Worm (Caenorhabditis elegans) whole organism, L1 larva: Measurements from ENCODE around the gene ral-1.

Experiments
- C16A3.4 ChIP-seq: fragments of 150-350 bp; optimal IDR thresholded peaks from 2 replicates; lab custom pipeline; 2014; ENCODE audit warnings: missing biosample characterization, missing genetic modification characterization
- F16B12.6 ChIP-seq: fragments of 150-350 bp; optimal IDR thresholded peaks from 2 replicates; lab custom pipeline; 2014; ENCODE audit warnings: missing biosample characterization, missing genetic modification characterization
- ama-1 ChIP-seq: fragments of 150-350 bp; optimal IDR thresholded peaks from 2 replicates; lab custom pipeline; 2014
- ceh-82 ChIP-seq, 3 experiments: fragments of 150-350 bp in 1 of 3; sonication (generic microtip) in 2 of 3; optimal IDR thresholded peaks; 2 replicates each; lab custom pipeline; 2014 to 2017; ENCODE audit warnings: missing biosample characterization in 3 of 3, missing genetic modification characterization in 3 of 3
- ces-1 ChIP-seq: fragments of 150-350 bp; optimal IDR thresholded peaks from 2 replicates; lab custom pipeline; 2014; ENCODE audit warnings: missing biosample characterization, missing genetic modification reagents, missing genetic modification characterization
- dpl-1 ChIP-seq, 3 experiments: fragments of 150-350 bp in 2 of 3; sonication (generic microtip) in 1 of 3; optimal IDR thresholded peaks; 2 replicates each; lab custom pipeline; 2014 to 2017; ENCODE audit warnings: missing biosample characterization in 3 of 3, missing genetic modification characterization in 3 of 3, missing genetic modification reagents in 3 of 3
- dsc-1 ChIP-seq: sonication (generic microtip); optimal IDR thresholded peaks from 2 replicates; lab custom pipeline; 2016; ENCODE audit warnings: mild to moderate bottlenecking, missing genetic modification characterization, missing compliant biosample characterization
- efl-1 ChIP-seq, 4 experiments: fragments of 150-350 bp; optimal IDR thresholded peaks in 3 of 4; peaks in 1 of 4; 1 replicate in 1 of 4; 2 replicates in 3 of 4; lab custom pipeline; 2014; ENCODE audit warnings: missing biosample characterization in 2 of 4, missing genetic modification characterization in 2 of 4, missing genetic modification reagents in 2 of 4
- elt-2 ChIP-seq: sonication (generic microtip); optimal IDR thresholded peaks from 2 replicates; lab custom pipeline; 2016; ENCODE audit warnings: missing genetic modification characterization, mild to moderate bottlenecking, inconsistent platforms, missing compliant biosample characterization, missing genetic modification reagents
- elt-3 ChIP-seq, 6 experiments: fragments of 150-350 bp in 1 of 6; sonication (generic microtip); optimal IDR thresholded peaks; 2 replicates each; lab custom pipeline; 2017 to 2018; ENCODE audit warnings: missing biosample characterization in 6 of 6, missing genetic modification characterization in 6 of 6, inconsistent platforms in 1 of 6
- fkh-10 ChIP-seq: sonication (generic microtip); optimal IDR thresholded peaks from 2 replicates; lab custom pipeline; 2017; ENCODE audit warnings: missing biosample characterization, missing genetic modification reagents, missing genetic modification characterization
- hlh-4 ChIP-seq: sonication (generic microtip); optimal IDR thresholded peaks from 2 replicates; lab custom pipeline; 2016; ENCODE audit warnings: mild to moderate bottlenecking, missing genetic modification characterization, missing compliant biosample characterization
- isw-1 ChIP-seq: fragments of 200-800 bp; sonication (Bioruptor generic); IDR thresholded peaks from 2 replicates; pipeline ENCODE4 v1.3.6; 2022; ENCODE audit warnings: missing genetic modification characterization, missing compliant biosample characterization
- lin-14 ChIP-seq: fragments of 200-800 bp; sonication (Bioruptor generic); optimal IDR thresholded peaks from 2 replicates; lab custom pipeline; 2018; ENCODE audit warnings: mild to moderate bottlenecking, missing genetic modification characterization, moderate library complexity, missing compliant biosample characterization
- lsy-2 ChIP-seq, 2 experiments: fragments of 150-350 bp; optimal IDR thresholded peaks; 2 replicates each; lab custom pipeline; 2014; ENCODE audit warnings: missing biosample characterization in 2 of 2, missing genetic modification characterization in 2 of 2
- mab-9 ChIP-seq: fragments of 200-800 bp; sonication (Bioruptor generic); IDR thresholded peaks from 2 replicates; pipeline ENCODE4 v1.3.6; 2022; ENCODE audit warnings: missing genetic modification reagents, missing genetic modification characterization, missing compliant biosample characterization
- mdl-1 ChIP-seq, 2 experiments: fragments of 150-350 bp; optimal IDR thresholded peaks; 2 replicates each; lab custom pipeline; 2014 to 2017; ENCODE audit warnings: missing biosample characterization in 2 of 2, missing genetic modification characterization in 2 of 2, inconsistent platforms in 1 of 2
- mef-2 ChIP-seq: fragments of 150-350 bp; optimal IDR thresholded peaks from 2 replicates; lab custom pipeline; 2014; ENCODE audit warnings: missing biosample characterization, missing genetic modification characterization
- mep-1 ChIP-seq: fragments of 150-350 bp; optimal IDR thresholded peaks from 2 replicates; lab custom pipeline; 2014; ENCODE audit warnings: missing biosample characterization, missing genetic modification characterization
- nhr-11 ChIP-seq: fragments of 150-350 bp; optimal IDR thresholded peaks from 2 replicates; lab custom pipeline; 2014; ENCODE audit warnings: missing biosample characterization, missing genetic modification characterization
- nhr-19 ChIP-seq: fragments of 200-800 bp; sonication (Bioruptor generic); conservative IDR thresholded peaks from 2 replicates; pipeline ENCODE4 v1.3.6; 2022; ENCODE audit warnings: missing genetic modification characterization, missing compliant biosample characterization
- nhr-28 ChIP-seq: fragments of 150-350 bp; optimal IDR thresholded peaks from 2 replicates; lab custom pipeline; 2014; ENCODE audit warnings: missing biosample characterization, missing genetic modification characterization
- nhr-85 ChIP-seq: sonication (generic microtip); peaks from one replicate; lab custom pipeline; 2016; ENCODE audit warnings: missing genetic modification characterization, inconsistent platforms, missing compliant biosample characterization
- pag-3 ChIP-seq: sonication (generic microtip); optimal IDR thresholded peaks from 2 replicates; lab custom pipeline; 2017; ENCODE audit warnings: missing genetic modification characterization, mild to moderate bottlenecking, missing compliant biosample characterization, antibody characterized with exemption, borderline replicate concordance; ENCODE audit not compliant: insufficient read depth
- pax-3 ChIP-seq: fragments of 200-800 bp; sonication (Bioruptor generic); optimal IDR thresholded peaks from 2 replicates; lab custom pipeline; 2018; ENCODE audit warnings: mild to moderate bottlenecking, missing genetic modification characterization, moderate library complexity, missing compliant biosample characterization
- skn-1 ChIP-seq: fragments of 150-350 bp; optimal IDR thresholded peaks from 2 replicates; lab custom pipeline; 2014; ENCODE audit warnings: missing biosample characterization, missing genetic modification characterization
- snu-23 ChIP-seq: sonication (generic microtip); optimal IDR thresholded peaks from 2 replicates; lab custom pipeline; 2016; ENCODE audit warnings: missing genetic modification characterization, missing compliant biosample characterization
- sup-37 ChIP-seq: fragments of 200-800 bp; sonication (Bioruptor generic); optimal IDR thresholded peaks from 2 replicates; lab custom pipeline; 2018; ENCODE audit warnings: mild to moderate bottlenecking, missing genetic modification characterization, missing compliant biosample characterization
- unc-130 ChIP-seq: fragments of 150-350 bp; optimal IDR thresholded peaks from 2 replicates; lab custom pipeline; 2017; ENCODE audit warnings: missing biosample characterization, missing genetic modification characterization, inconsistent platforms
- unc-62 ChIP-seq: fragments of 150-350 bp; optimal IDR thresholded peaks from 2 replicates; lab custom pipeline; 2014; ENCODE audit warnings: missing biosample characterization, missing genetic modification reagents, missing genetic modification characterization
- unc-98 ChIP-seq: fragments of 200-800 bp; sonication (Bioruptor generic); IDR thresholded peaks from 2 replicates; pipeline ENCODE4 v1.3.6; 2022; ENCODE audit warnings: missing genetic modification characterization, missing compliant biosample characterization
- ztf-4 ChIP-seq: fragments of 150-350 bp; optimal IDR thresholded peaks from 2 replicates; lab custom pipeline; 2014; ENCODE audit warnings: missing biosample characterization, missing genetic modification characterization

The ral-1 gene

DNA sequence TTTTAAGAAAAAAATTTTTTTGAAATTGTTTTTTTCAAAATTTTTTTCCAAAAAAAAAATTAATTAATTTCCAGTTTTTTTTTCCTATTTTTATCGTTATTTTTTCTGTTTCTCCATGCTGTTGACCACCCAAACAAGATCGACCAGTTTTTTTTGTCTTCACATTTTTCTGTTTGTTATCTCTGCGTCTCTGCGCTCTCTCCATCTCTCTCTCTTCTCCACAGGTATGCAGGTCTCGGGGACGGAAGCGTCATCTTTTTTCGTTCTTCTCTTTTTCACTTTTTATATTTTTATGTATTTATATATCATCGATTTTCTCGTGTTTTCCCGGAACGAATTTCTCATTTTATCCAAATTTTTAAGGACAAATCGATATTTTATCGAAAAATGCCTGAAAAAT is 2.2 kb upstream of the ral-1 start (continued):
- TF ChIP-seq ama-1 (lab: Kevin White, UChicago) (no peak), elt-2 (tag; lab: Kevin White, UChicago) (no peak), nhr-11 (tag; lab: Kevin White, UChicago) (no peak), elt-3 (tag; optimal IDR thresholded peaks at IDR 0.05; lab: Kevin White, UChicago) (no peak), pax-3 (tag; lab: Kevin White, UChicago) (no peak), lin-14 (no peak), nhr-28 (tag; lab: Kevin White, UChicago) (no peak), hlh-4 (tag; lab: Kevin White, UChicago) (no peak), mep-1 (tag; lab: Kevin White, UChicago) (peak; percentile 37), unc-98 (no peak), unc-130 (no peak), skn-1 (tag; lab: Kevin White, UChicago) (peak; percentile 4), C16A3.4 (no peak), ceh-82 (tag; optimal IDR thresholded peaks at IDR 0.05; lab: Kevin White, UChicago) (no peak), snu-23 (GFP tag; lab: Kevin White, UChicago) (peak; percentile 27), ztf-4 (tag; lab: Kevin White, UChicago) (no peak), ces-1 (GFP tag; lab: Kevin White, UChicago) (no peak), unc-62 (GFP tag; lab: Kevin White, UChicago) (no peak), dsc-1 (tag; lab: Kevin White, UChicago) (no peak)

- TF ChIP-seq fkh-10 (no peak), dsc-1 (tag; lab: Kevin White, UChicago) (no peak), nhr-19 (GFP tag; lab: Robert Waterston, UW) (no peak), lin-14 (no peak), dpl-1 (GFP tag; optimal IDR thresholded peaks at IDR 0.05; lab: Kevin White, UChicago) (no peak), hlh-4 (tag; lab: Kevin White, UChicago) (no peak), unc-98 (no peak), sup-37 (GFP tag; lab: Kevin White, UChicago) (no peak), pag-3 (no peak)
- TF ChIP-seq, all 84 proteins: peak for 0
Measured at ce11 chrIII:3309700-3310099, 1.4 kb upstream of the ral-1 start.

- TF ChIP-seq mab-9 (GFP tag; lab: Robert Waterston, UW) (no peak), mef-2 (tag; lab: Kevin White, UChicago) (no peak), efl-1 (optimal IDR thresholded peaks at IDR 0.05; lab: Kevin White, UChicago) (no peak), efl-1 (GFP tag; optimal IDR thresholded peaks at IDR 0.05 in 1 of 2; lab: Kevin White, UChicago) (peak in 1 of 2 experiments; percentile 15), isw-1 (no peak), mdl-1 (tag; optimal IDR thresholded peaks at IDR 0.05; lab: Kevin White, UChicago) (no peak), hlh-4 (tag; lab: Kevin White, UChicago) (no peak), nhr-85 (tag; lab: Kevin White, UChicago) (peak; percentile 51)
Measured at ce11 chrIII:3311607-3312006, 497 bp downstream of the ral-1 start.

ce11 chrIII:3312111-3312510 is 1.0 kb downstream of the ral-1 start:
- TF ChIP-seq nhr-85 (tag; lab: Kevin White, UChicago): no peak
- peak; percentile 57 for TF ChIP-seq F16B12.6 (tag; lab: Kevin White, UChicago)
- TF ChIP-seq hlh-4 (tag; lab: Kevin White, UChicago): no peak
- TF ChIP-seq efl-1 (optimal IDR thresholded peaks at IDR 0.05; lab: Kevin White, UChicago): no peak
- peak in 1 of 2 experiments; percentile 30 for TF ChIP-seq efl-1 (GFP tag; optimal IDR thresholded peaks at IDR 0.05 in 1 of 2; lab: Kevin White, UChicago)
- peak; percentile 70 to 90 for TF ChIP-seq lsy-2 (tag; optimal IDR thresholded peaks at IDR 0.05; lab: Kevin White, UChicago)

ce11 chrIII:3317887-3318286 is 6.8 kb downstream of the ral-1 start:
- TF ChIP-seq lsy-2 (tag; optimal IDR thresholded peaks at IDR 0.05; lab: Kevin White, UChicago) (no peak), elt-3 (tag; optimal IDR thresholded peaks at IDR 0.05; lab: Kevin White, UChicago) (no peak), unc-130 (no peak), efl-1 (optimal IDR thresholded peaks at IDR 0.05; lab: Kevin White, UChicago) (no peak), efl-1 (GFP tag; optimal IDR thresholded peaks at IDR 0.05 in 1 of 2; lab: Kevin White, UChicago) (peak in 1 of 2 experiments; percentile 66)
